Fruit fly (Drosophila melanogaster): Measurements from ENCODE around the gene Polr2J.

Polr2J gene

DNA sequence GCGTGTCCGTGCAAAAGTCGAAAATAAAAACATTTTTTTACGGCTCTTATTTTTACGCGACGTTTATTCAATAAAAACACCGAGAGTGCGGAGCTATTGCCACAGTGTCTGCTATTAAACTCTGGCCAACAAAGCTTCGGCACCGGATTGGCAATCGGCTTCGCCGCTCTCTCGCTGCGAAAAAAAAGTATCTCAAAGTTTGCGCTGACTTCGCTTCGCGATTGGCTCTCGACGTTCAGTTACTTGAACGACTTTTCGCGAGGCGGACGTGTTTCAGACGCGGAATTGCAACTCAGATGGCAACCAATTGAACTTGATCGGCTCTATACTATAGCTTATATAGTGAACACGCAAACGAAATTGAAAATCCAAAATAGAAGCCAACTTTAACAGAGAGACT, 21.1 kb downstream of the Polr2J start (continued):
- no peak for TF ChIP-seq Nf-YA (GFP tag; IDR thresholded peaks at IDR 0.05)
- peak; percentile 44 for TF ChIP-seq CG18599 (GFP tag; optimal IDR thresholded peaks at IDR 0.05)
- TF ChIP-seq CG1832 (GFP tag; optimal IDR thresholded peaks at IDR 0.05): no peak
- TF ChIP-seq bowl (GFP tag; IDR thresholded peaks at IDR 0.05): no peak
- no peak for TF ChIP-seq ssp (GFP tag; IDR thresholded peaks at IDR 0.05)
- TF ChIP-seq CG2889 (GFP tag; IDR thresholded peaks at IDR 0.05): no peak
- peak; percentile 33 for TF ChIP-seq HmgZ (tag; optimal IDR thresholded peaks at IDR 0.05)
- no peak for TF ChIP-seq tgo (GFP tag; IDR thresholded peaks at IDR 0.05)
- peak; percentile 40; the same call in 1 of the 2 replicates for TF ChIP-seq Rfx (GFP tag; IDR thresholded peaks at IDR 0.05)
- TF ChIP-seq CkIIα-i1 (GFP tag; IDR thresholded peaks at IDR 0.05): no peak
- no peak for TF ChIP-seq TFAM (GFP tag; optimal IDR thresholded peaks at IDR 0.05)
- no peak for TF ChIP-seq Doc2 (GFP tag; IDR thresholded peaks at IDR 0.05)
- peak; percentile 34; the same call in 1 of the 3 replicates for TF ChIP-seq CG34422 (GFP tag; IDR thresholded peaks at IDR 0.05)
- TF ChIP-seq amos (GFP tag; IDR thresholded peaks at IDR 0.05; ENCODE audit: partially characterized antibody): no peak; the same call in 1 of the 2 replicates
- TF ChIP-seq dimm (GFP tag; IDR thresholded peaks at IDR 0.05): no peak
- TF ChIP-seq CG2712 (tag; optimal IDR thresholded peaks at IDR 0.05): no peak
- no peak for TF ChIP-seq gt (GFP tag; IDR thresholded peaks at IDR 0.05)
- TF ChIP-seq pum (GFP tag; optimal IDR thresholded peaks at IDR 0.05): no peak
- peak; percentile 17 for TF ChIP-seq Meics (GFP tag; optimal IDR thresholded peaks at IDR 0.05)
- TF ChIP-seq CG9797 (GFP tag; optimal IDR thresholded peaks at IDR 0.05): no peak
- TF ChIP-seq Deaf1 (tag; optimal IDR thresholded peaks at IDR 0.05): peak; percentile 93
- no peak for TF ChIP-seq CG12104 (GFP tag; optimal IDR thresholded peaks at IDR 0.05)
- TF ChIP-seq B-H1 (GFP tag; IDR thresholded peaks at IDR 0.05): no peak
- no peak for TF ChIP-seq vnd (GFP tag; IDR thresholded peaks at IDR 0.05; ENCODE audit: partially characterized antibody)
- TF ChIP-seq C15 (GFP tag; IDR thresholded peaks at IDR 0.05): no peak
- no peak for TF ChIP-seq az2 (GFP tag; optimal IDR thresholded peaks at IDR 0.05)
- TF ChIP-seq CG7839 (tag; optimal IDR thresholded peaks at IDR 0.05): no peak
- TF ChIP-seq al (GFP tag; IDR thresholded peaks at IDR 0.05): no peak
- no peak for TF ChIP-seq CG6854 (GFP tag; optimal IDR thresholded peaks at IDR 0.05)
- TF ChIP-seq CG10209 (GFP tag; optimal IDR thresholded peaks at IDR 0.05): no peak
- TF ChIP-seq tap (tag; optimal IDR thresholded peaks at IDR 0.05): no peak
- no peak for TF ChIP-seq CG9609 (GFP tag; optimal IDR thresholded peaks at IDR 0.05)
- no peak for TF ChIP-seq Hsf (GFP tag; optimal IDR thresholded peaks at IDR 0.05)
- TF ChIP-seq HLH54F (GFP tag; optimal IDR thresholded peaks at IDR 0.05): no peak
- no peak for TF ChIP-seq emc (GFP tag; optimal IDR thresholded peaks at IDR 0.05)
- TF ChIP-seq CG14014 (GFP tag; IDR thresholded peaks at IDR 0.05): peak; percentile 28; the same call in 1 of the 2 replicates
- no peak for TF ChIP-seq ci (GFP tag; IDR thresholded peaks at IDR 0.05)
- no peak for TF ChIP-seq ftz-f1 (GFP tag; optimal IDR thresholded peaks at IDR 0.05)
- no peak for TF ChIP-seq CG7963 (GFP tag; IDR thresholded peaks at IDR 0.05; ENCODE audit: partially characterized antibody)
- TF ChIP-seq CG3163 (GFP tag; optimal IDR thresholded peaks at IDR 0.05): no peak
- no peak for TF ChIP-seq fd96Cb (tag; optimal IDR thresholded peaks at IDR 0.05)
- no peak for TF ChIP-seq mam (GFP tag; optimal IDR thresholded peaks at IDR 0.05)
- TF ChIP-seq CG12236 (GFP tag; optimal IDR thresholded peaks at IDR 0.05): no peak
- no peak for TF ChIP-seq CG10274 (GFP tag; optimal IDR thresholded peaks at IDR 0.05)
- no peak for TF ChIP-seq Doc3 (GFP tag; IDR thresholded peaks at IDR 0.05; ENCODE audit: partially characterized antibody)
- TF ChIP-seq CG14441 (GFP tag; IDR thresholded peaks at IDR 0.05): peak; percentile 43
- TF ChIP-seq gro (GFP tag; optimal IDR thresholded peaks at IDR 0.05): peak; percentile 26
- TF ChIP-seq dan (GFP tag; IDR thresholded peaks at IDR 0.05): no peak
- TF ChIP-seq sens (GFP tag): no peak
- TF ChIP-seq tup (GFP tag; optimal IDR thresholded peaks at IDR 0.05): no peak
- TF ChIP-seq kay (GFP tag; optimal IDR thresholded peaks at IDR 0.05): no peak
- no peak for TF ChIP-seq CG8359 (GFP tag; optimal IDR thresholded peaks at IDR 0.05; ENCODE audit: borderline replicate concordance)
- TF ChIP-seq vfl (GFP tag; optimal IDR thresholded peaks at IDR 0.05): no peak
